Worm (Caenorhabditis elegans): ENCODE data around the gene ttbk-7.

DNA sequence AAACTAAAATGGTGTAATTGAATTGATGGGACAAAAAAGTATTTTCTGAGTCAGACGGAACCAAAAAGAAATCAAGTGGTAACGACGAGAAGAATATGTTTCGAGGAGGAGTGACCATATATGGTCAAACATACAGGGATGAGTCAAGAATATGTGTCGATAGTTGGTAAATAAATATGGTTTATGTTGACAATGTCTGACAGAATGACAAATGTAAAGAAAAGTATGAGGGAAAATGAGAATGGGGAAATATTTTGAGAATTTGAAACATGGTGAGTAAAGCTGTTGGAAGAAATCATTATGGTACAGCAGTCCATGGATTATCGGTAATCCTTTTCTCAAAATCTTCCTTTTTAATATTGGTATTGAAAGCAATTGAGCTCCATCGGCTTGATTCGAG, 27.7 kb downstream of the ttbk-7 start, which contains the start of gene nspg-1:
- no peak for TF ChIP-seq tbp1 (GFP tag; optimal IDR thresholded peaks at IDR 0.05)
- no peak for TF ChIP-seq nfya-1 (tag; optimal IDR thresholded peaks at IDR 0.05; ENCODE audit: borderline replicate concordance, insufficient read depth)
- TF ChIP-seq ceh-91 (GFP tag; IDR thresholded peaks at IDR 0.05): no peak
- TF ChIP-seq D2030.7 (GFP tag; IDR thresholded peaks at IDR 0.05): no peak
- TF ChIP-seq efl-1 (GFP tag; optimal IDR thresholded peaks at IDR 0.05): no peak
- TF ChIP-seq akir-1 (GFP tag; optimal IDR thresholded peaks at IDR 0.05): no peak

Data from whole organism, young adult.